Fruit fly (Drosophila melanogaster): Measurements from ENCODE around the gene CG14879.

dm6 chr3R:16347626-16348264, 1.3 kb downstream of the CG14879 start:
- TF ChIP-seq Myc (optimal IDR thresholded peaks at IDR 0.05), result no peak
- TF ChIP-seq Sin3A (optimal IDR thresholded peaks at IDR 0.05), result no peak
- TF ChIP-seq insv (optimal IDR thresholded peaks at IDR 0.05), result no peak
- no peak for TF ChIP-seq psq (optimal IDR thresholded peaks at IDR 0.05)

Data from Kc167 (cell line).